Worm (Caenorhabditis elegans) whole organism, L2 larva: ENCODE data around the gene ins-8.
"Not testable (repeated sequence)": the region's sequence is repeated elsewhere in the genome, so short reads cannot be mapped to it uniquely, and the experiment has no call there.

Experiments used
- F13H6.1 ChIP-seq: sonication (generic microtip); optimal IDR thresholded peaks from 2 replicates; lab custom pipeline; 2016; ENCODE audit warnings: missing genetic modification characterization, missing compliant biosample characterization
- R02D3.7 ChIP-seq: fragments of 150-350 bp; optimal IDR thresholded peaks from 2 replicates; lab custom pipeline; 2014; ENCODE audit warnings: missing biosample characterization, missing genetic modification characterization
- Y55F3AM.14 ChIP-seq: fragments of 200-800 bp; sonication (Bioruptor generic); optimal IDR thresholded peaks from 2 replicates; lab custom pipeline; 2018; ENCODE audit warnings: mild to moderate bottlenecking, missing genetic modification characterization, missing compliant biosample characterization
- ZK546.5 ChIP-seq: sonication (generic microtip); optimal IDR thresholded peaks from 2 replicates; lab custom pipeline; 2017; ENCODE audit warnings: missing biosample characterization, missing genetic modification characterization
- alr-1 ChIP-seq: fragments of 150-350 bp; optimal IDR thresholded peaks from 2 replicates; lab custom pipeline; 2014; ENCODE audit warnings: missing biosample characterization, missing genetic modification characterization
- aly-2 ChIP-seq: fragments of 150-350 bp; optimal IDR thresholded peaks from 2 replicates; lab custom pipeline; 2014; ENCODE audit warnings: missing biosample characterization, missing genetic modification characterization
- ama-1 ChIP-seq: fragments of 150-350 bp; optimal IDR thresholded peaks from 2 replicates; lab custom pipeline; 2018; ENCODE audit warnings: inconsistent platforms
- blmp-1 ChIP-seq: sonication (generic microtip); optimal IDR thresholded peaks from 2 replicates; lab custom pipeline; 2017; ENCODE audit warnings: missing genetic modification characterization, mild to moderate bottlenecking, missing compliant biosample characterization, antibody characterized with exemption, moderate library complexity; ENCODE audit not compliant: insufficient read depth
- crh-2 ChIP-seq: sonication (generic microtip); optimal IDR thresholded peaks from 2 replicates; lab custom pipeline; 2017; ENCODE audit warnings: missing biosample characterization, missing genetic modification characterization
- elt-3 ChIP-seq: sonication (generic microtip); optimal IDR thresholded peaks from 2 replicates; lab custom pipeline; 2017; ENCODE audit warnings: missing biosample characterization, missing genetic modification characterization
- fos-1 ChIP-seq: fragments of 150-350 bp; optimal IDR thresholded peaks from 2 replicates; lab custom pipeline; 2014; ENCODE audit warnings: missing biosample characterization, missing genetic modification characterization
- lin-11 ChIP-seq: fragments of 150-350 bp; sonication (generic microtip); optimal IDR thresholded peaks from 2 replicates; lab custom pipeline; 2014; ENCODE audit warnings: missing biosample characterization, missing genetic modification characterization, inconsistent platforms, mixed read lengths
- lin-39 ChIP-seq: fragments of 150-350 bp; optimal IDR thresholded peaks from 2 replicates; lab custom pipeline; 2014; ENCODE audit warnings: missing biosample characterization, missing genetic modification reagents, missing genetic modification characterization
- lsy-2 ChIP-seq, 2 experiments: fragments of 150-350 bp in 1 of 2; sonication (generic microtip) in 1 of 2; optimal IDR thresholded peaks; 2 replicates each; lab custom pipeline; 2014 to 2017; ENCODE audit warnings: missing biosample characterization in 2 of 2, missing genetic modification characterization in 2 of 2
- mdl-1 ChIP-seq, 2 experiments: fragments of 150-350 bp in 1 of 2; sonication (generic microtip) in 1 of 2; optimal IDR thresholded peaks; 2 replicates each; lab custom pipeline; 2017; ENCODE audit warnings: missing biosample characterization in 2 of 2, missing genetic modification characterization in 2 of 2
- nhr-10 ChIP-seq: sonication (generic microtip); optimal IDR thresholded peaks from 2 replicates; lab custom pipeline; 2017; ENCODE audit warnings: missing biosample characterization, missing genetic modification characterization
- nhr-11 ChIP-seq: fragments of 150-350 bp; optimal IDR thresholded peaks from 2 replicates; lab custom pipeline; 2014; ENCODE audit warnings: missing biosample characterization, missing genetic modification characterization
- nhr-129 ChIP-seq: fragments of 150-350 bp; optimal IDR thresholded peaks from 2 replicates; lab custom pipeline; 2014; ENCODE audit warnings: missing biosample characterization, missing genetic modification characterization
- nhr-21 ChIP-seq: fragments of 150-350 bp; optimal IDR thresholded peaks from 2 replicates; lab custom pipeline; 2014; ENCODE audit warnings: missing biosample characterization, missing genetic modification characterization
- nhr-23 ChIP-seq: fragments of 150-350 bp; optimal IDR thresholded peaks from 2 replicates; lab custom pipeline; 2014; ENCODE audit warnings: missing biosample characterization, missing genetic modification reagents, missing genetic modification characterization
- nhr-237 ChIP-seq: fragments of 150-350 bp; optimal IDR thresholded peaks from 2 replicates; lab custom pipeline; 2014; ENCODE audit warnings: missing biosample characterization, missing genetic modification characterization
- nhr-6 ChIP-seq: fragments of 150-350 bp; optimal IDR thresholded peaks from 2 replicates; lab custom pipeline; 2014; ENCODE audit warnings: missing biosample characterization, missing genetic modification characterization
- sem-4 ChIP-seq: fragments of 150-350 bp; optimal IDR thresholded peaks from 2 replicates; lab custom pipeline; 2014; ENCODE audit warnings: missing biosample characterization, missing genetic modification reagents, missing genetic modification characterization
- sma-9 ChIP-seq, 2 experiments: fragments of 150-350 bp in 1 of 2; sonication (generic microtip) in 1 of 2; optimal IDR thresholded peaks; 2 replicates each; lab custom pipeline; 2014 to 2016; ENCODE audit warnings: missing genetic modification characterization in 2 of 2, mild to moderate bottlenecking in 1 of 2, missing biosample characterization in 1 of 2, missing compliant biosample characterization in 1 of 2, missing genetic modification reagents in 1 of 2, moderate library complexity in 1 of 2
- snpc-4 ChIP-seq: fragments of 150-350 bp; optimal IDR thresholded peaks from 2 replicates; lab custom pipeline; 2014; ENCODE audit warnings: missing biosample characterization, missing genetic modification characterization
- unc-55 ChIP-seq: fragments of 150-350 bp; sonication (generic microtip); optimal IDR thresholded peaks from 3 replicates; lab custom pipeline; 2014; ENCODE audit warnings: missing biosample characterization, missing genetic modification reagents, missing genetic modification characterization
- unc-62 ChIP-seq: fragments of 150-350 bp; optimal IDR thresholded peaks from 2 replicates; lab custom pipeline; 2014; ENCODE audit warnings: missing biosample characterization, missing genetic modification reagents, missing genetic modification characterization
- ztf-1 ChIP-seq: fragments of 200-800 bp; sonication (Bioruptor generic); conservative IDR thresholded peaks from 2 replicates; pipeline ENCODE4 v1.3.6; 2022; ENCODE audit warnings: missing genetic modification characterization, missing compliant biosample characterization
- ztf-11 ChIP-seq: sonication (generic microtip); optimal IDR thresholded peaks from 2 replicates; lab custom pipeline; 2017; ENCODE audit warnings: missing biosample characterization, missing genetic modification characterization

Gene ins-8

ce11 chrIV:9696513-9696912, 15.8 kb upstream of the ins-8 start:
- TF ChIP-seq nhr-129 (tag; lab: Kevin White, UChicago): no peak

DNA sequence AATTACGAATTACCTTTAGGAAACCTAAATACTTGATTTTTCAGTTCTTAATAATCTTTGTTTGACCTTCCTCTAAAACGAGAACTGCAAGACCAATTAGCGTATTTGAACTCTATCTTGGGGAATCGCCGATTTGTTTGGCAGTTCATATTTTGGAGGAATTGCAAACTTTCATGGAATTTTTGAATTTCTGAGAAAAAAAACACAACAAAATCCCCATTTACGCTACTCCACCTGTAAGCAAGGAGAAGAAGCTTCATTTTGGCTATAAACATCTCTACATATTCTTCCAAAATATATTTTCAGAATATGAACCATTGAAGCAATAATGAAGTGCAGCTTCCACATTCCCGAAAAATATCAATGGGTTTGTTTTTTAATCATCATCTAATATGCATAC, 12.1 kb upstream of the ins-8 start, which contains the start of gene twk-9:
twk-9 (plus strand) TSS at position 301 of the 400 bp plus-strand sequence.
- TF ChIP-seq ZK546.5: no peak
- TF ChIP-seq snpc-4 (tag; lab: Kevin White, UChicago): no peak
- TF ChIP-seq Y55F3AM.14 (GFP tag; lab: Kevin White, UChicago): no peak
- TF ChIP-seq sem-4 (tag; lab: Kevin White, UChicago): no peak
- no peak for TF ChIP-seq lin-11 (tag; lab: Kevin White, UChicago)
- TF ChIP-seq sma-9 (GFP tag; optimal IDR thresholded peaks at IDR 0.05; lab: Kevin White, UChicago): no peak
- TF ChIP-seq sma-9 (tag; optimal IDR thresholded peaks at IDR 0.05; lab: Kevin White, UChicago): no peak
- no peak for TF ChIP-seq nhr-129 (tag; lab: Kevin White, UChicago)
- no peak for TF ChIP-seq ztf-1 (GFP tag; lab: Robert Waterston, UW)
- TF ChIP-seq nhr-237: no peak
- TF ChIP-seq nhr-21 (tag; lab: Kevin White, UChicago): no peak
- no peak for TF ChIP-seq nhr-10 (tag; lab: Kevin White, UChicago)
- TF ChIP-seq F13H6.1: no peak
- TF ChIP-seq, all 48 proteins: peak for 0

ce11 chrIV:9690644-9691043, 9.9 kb upstream of the ins-8 start, which contains the start of gene sdz-36:
sdz-36 (plus strand) TSS chrIV:9690944.
- TF ChIP-seq nhr-10 (tag; lab: Kevin White, UChicago) (no peak), mdl-1 (tag; optimal IDR thresholded peaks at IDR 0.05; lab: Kevin White, UChicago) (no peak), aly-2 (tag; lab: Kevin White, UChicago) (no peak)
- TF ChIP-seq, all 48 proteins: peak for 0

ce11 chrIV:9688715-9689114, 8.0 kb upstream of the ins-8 start, which contains the start of gene msp-76:
msp-76 (plus strand) TSS chrIV:9689015.
- TF ChIP-seq unc-55; ZK546.5; ama-1 (lab: Kevin White, UChicago): not testable (repeated sequence)

DNA sequence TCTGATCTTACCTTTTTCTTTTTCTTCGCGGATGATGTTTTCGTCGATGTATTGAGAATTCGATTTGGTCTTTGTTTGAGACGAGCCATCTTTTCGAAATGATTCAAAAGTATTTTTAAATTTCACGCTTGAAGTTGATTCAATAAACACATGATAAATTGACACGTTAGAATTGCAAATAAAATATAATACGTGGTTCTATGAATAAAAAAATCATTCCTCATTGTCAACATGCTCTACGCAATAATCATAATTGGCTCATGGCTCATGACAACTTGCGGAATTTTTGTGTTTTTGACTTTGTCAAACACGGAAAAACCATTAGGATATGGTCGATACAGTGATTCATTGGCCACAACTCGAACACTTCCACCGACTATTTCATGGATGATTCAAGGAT, 2.7 kb upstream of the ins-8 start, which contains the start of the genes htas-1 and ZK1251.3:
htas-1 (minus strand) TSS at position 101 of the 400 bp plus-strand sequence.
ZK1251.3 (plus strand) TSS at position 226 of the 400 bp plus-strand sequence.
- no peak for TF ChIP-seq lin-11 (tag; lab: Kevin White, UChicago)
- TF ChIP-seq lin-39 (tag; lab: Kevin White, UChicago): no peak
- no peak for TF ChIP-seq ztf-11
- TF ChIP-seq F13H6.1: no peak
- no peak for TF ChIP-seq alr-1
- TF ChIP-seq elt-3: no peak
- no peak for TF ChIP-seq nhr-129 (tag; lab: Kevin White, UChicago)

ce11 chrIV:9682514-9682913, 1.8 kb upstream of the ins-8 start, which contains the start of gene ins-7:
ins-7 (minus strand) TSS chrIV:9682845.
- peak; percentile 21 for TF ChIP-seq sma-9 (GFP tag; optimal IDR thresholded peaks at IDR 0.05; lab: Kevin White, UChicago)
- TF ChIP-seq sma-9 (tag; optimal IDR thresholded peaks at IDR 0.05; lab: Kevin White, UChicago): no peak
- TF ChIP-seq unc-62 (GFP tag; lab: Kevin White, UChicago): no peak
- no peak for TF ChIP-seq lin-39 (tag; lab: Kevin White, UChicago)
- peak; percentile 65 for TF ChIP-seq fos-1 (tag; lab: Kevin White, UChicago)
- no peak for TF ChIP-seq nhr-6 (tag; lab: Kevin White, UChicago)

ce11 chrIV:9679296-9679695, 1.4 kb downstream of the ins-8 start:
- TF ChIP-seq nhr-23 (tag; lab: Kevin White, UChicago) (no peak), R02D3.7 (tag; lab: Kevin White, UChicago) (no peak), nhr-11 (tag; lab: Kevin White, UChicago) (no peak), Y55F3AM.14 (GFP tag; lab: Kevin White, UChicago) (no peak), crh-2 (tag; lab: Kevin White, UChicago) (no peak), blmp-1 (tag; lab: Kevin White, UChicago) (no peak), lsy-2 (tag; optimal IDR thresholded peaks at IDR 0.05; lab: Kevin White, UChicago) (no peak)
